Worm (Caenorhabditis elegans) whole organism, L4 larva: ENCODE measurements around the gene mltn-5.
"Not testable (repeated sequence)": the region's sequence is repeated elsewhere in the genome, so short reads cannot be mapped to it uniquely, and the experiment has no call there.

Experiments used
- F37D6.2 ChIP-seq: sonication (generic microtip); optimal IDR thresholded peaks from 2 replicates; lab custom pipeline; 2016; ENCODE audit warnings: mild to moderate bottlenecking, missing genetic modification characterization, missing compliant biosample characterization
- ZK546.5 ChIP-seq, 2 experiments: sonication (generic microtip); optimal IDR thresholded peaks; 2 replicates each; lab custom pipeline; 2017; ENCODE audit warnings: missing biosample characterization in 2 of 2, missing genetic modification characterization in 2 of 2
- hlh-11 ChIP-seq: fragments of 200-800 bp; sonication (Bioruptor generic); optimal IDR thresholded peaks from 2 replicates; lab custom pipeline; 2018; ENCODE audit warnings: mild to moderate bottlenecking, missing genetic modification characterization, missing compliant biosample characterization
- lir-3 ChIP-seq: sonication (generic microtip); optimal IDR thresholded peaks from 2 replicates; lab custom pipeline; 2016; ENCODE audit warnings: mild to moderate bottlenecking, missing genetic modification characterization, missing compliant biosample characterization
- nhr-6 ChIP-seq: fragments of 150-350 bp; optimal IDR thresholded peaks from 2 replicates; lab custom pipeline; 2014; ENCODE audit warnings: missing biosample characterization, missing genetic modification characterization

- not testable (repeated sequence) for TF ChIP-seq hlh-11 (tag; lab: Kevin White, UChicago); nhr-6 (tag; lab: Kevin White, UChicago); lir-3; F37D6.2 (tag; lab: Kevin White, UChicago); ZK546.5 (tag; optimal IDR thresholded peaks at IDR 0.05; lab: Kevin White, UChicago)
Measured at ce11 chrII:13946455-13947093, 21.6 kb downstream of the mltn-5 start.
